Worm (Caenorhabditis elegans) whole organism, young adult: ENCODE measurements around the gene srt-29.

Experiments used
- B0336.3 ChIP-seq: fragments of 200-800 bp; sonication (Bioruptor generic); IDR thresholded peaks from 2 replicates; pipeline ENCODE4 v1.3.6; 2022; ENCODE audit warnings: missing genetic modification characterization, missing compliant biosample characterization
- F22D6.2 ChIP-seq: sonication (generic microtip); optimal IDR thresholded peaks from 2 replicates; lab custom pipeline; 2016; ENCODE audit warnings: mild to moderate bottlenecking, missing genetic modification characterization, missing compliant biosample characterization
- F37B4.10 ChIP-seq: fragments of 200-800 bp; sonication (Bioruptor generic); IDR thresholded peaks from 2 replicates; pipeline ENCODE4 v1.3.6; 2022; ENCODE audit warnings: missing genetic modification characterization, missing compliant biosample characterization
- F39B2.1 ChIP-seq: fragments of 200-800 bp; sonication (Bioruptor generic); IDR thresholded peaks from 2 replicates; pipeline ENCODE4 v1.3.6; 2022; ENCODE audit warnings: missing genetic modification reagents, missing genetic modification characterization, missing compliant biosample characterization
- F52B5.7 ChIP-seq: sonication (generic microtip); optimal IDR thresholded peaks from 2 replicates; lab custom pipeline; 2016; ENCODE audit warnings: mild to moderate bottlenecking, missing genetic modification characterization, missing compliant biosample characterization
- K12H6.12 ChIP-seq: fragments of 200-800 bp; sonication (Bioruptor generic); optimal IDR thresholded peaks from 2 replicates; lab custom pipeline; 2018; ENCODE audit warnings: mild to moderate bottlenecking, missing genetic modification characterization, missing compliant biosample characterization
- Y53G8AR.9 ChIP-seq: fragments of 200-800 bp; sonication (Bioruptor generic); conservative IDR thresholded peaks from 2 replicates; pipeline ENCODE4 v1.3.6; 2022; ENCODE audit warnings: missing genetic modification reagents, missing genetic modification characterization, missing compliant biosample characterization
- Y79H2A.3 ChIP-seq: fragments of 200-800 bp; sonication (Bioruptor generic); conservative IDR thresholded peaks from 2 replicates; pipeline ENCODE4 v1.3.6; 2022; ENCODE audit warnings: missing genetic modification reagents, missing genetic modification characterization, missing compliant biosample characterization
- ccch-3 ChIP-seq: fragments of 200-800 bp; sonication (Bioruptor generic); optimal IDR thresholded peaks from 2 replicates; lab custom pipeline; 2018; ENCODE audit warnings: mild to moderate bottlenecking, missing genetic modification characterization, missing compliant biosample characterization
- ceh-100 ChIP-seq: fragments of 200-800 bp; sonication (Bioruptor generic); IDR thresholded peaks from 2 replicates; pipeline ENCODE4 v1.3.6; 2022; ENCODE audit warnings: missing genetic modification reagents, missing genetic modification characterization, missing compliant biosample characterization
- ceh-58 ChIP-seq: fragments of 200-800 bp; sonication (Bioruptor generic); IDR thresholded peaks from 2 replicates; pipeline ENCODE4 v1.3.6; 2022; ENCODE audit warnings: missing genetic modification characterization, missing compliant biosample characterization
- ceh-79 ChIP-seq: sonication (generic microtip); optimal IDR thresholded peaks from 2 replicates; lab custom pipeline; 2017; ENCODE audit warnings: mild to moderate bottlenecking, missing genetic modification characterization, missing compliant biosample characterization
- ceh-91 ChIP-seq: fragments of 200-800 bp; sonication (Bioruptor generic); IDR thresholded peaks from 2 replicates; pipeline ENCODE4 v1.3.6; 2022; ENCODE audit warnings: missing genetic modification reagents, missing genetic modification characterization, missing compliant biosample characterization
- dox-1 ChIP-seq: fragments of 200-800 bp; sonication (Bioruptor generic); IDR thresholded peaks from 2 replicates; pipeline ENCODE4 v1.3.6; 2022; ENCODE audit warnings: missing genetic modification reagents, missing genetic modification characterization, missing compliant biosample characterization
- egl-18 ChIP-seq: fragments of 200-800 bp; sonication (Bioruptor generic); IDR thresholded peaks from 2 replicates; pipeline ENCODE4 v1.3.6; 2022; ENCODE audit warnings: missing genetic modification reagents, missing genetic modification characterization, missing compliant biosample characterization
- ekl-4 ChIP-seq: fragments of 200-800 bp; sonication (Bioruptor generic); IDR thresholded peaks from 2 replicates; pipeline ENCODE4 v1.3.6; 2022; ENCODE audit warnings: missing genetic modification reagents, missing genetic modification characterization, missing compliant biosample characterization
- ets-4 ChIP-seq: fragments of 200-800 bp; sonication (Bioruptor generic); optimal IDR thresholded peaks from 2 replicates; lab custom pipeline; 2018; ENCODE audit warnings: mild to moderate bottlenecking, missing genetic modification characterization, missing compliant biosample characterization
- hsf-1 ChIP-seq: fragments of 200-800 bp; sonication (Bioruptor generic); IDR thresholded peaks from 2 replicates; pipeline ENCODE4 v1.3.6; 2022; ENCODE audit warnings: missing genetic modification reagents, missing genetic modification characterization, missing compliant biosample characterization
- let-607 ChIP-seq, 2 experiments: fragments of 200-800 bp in 1 of 2; sonication (Bioruptor generic) in 1 of 2; sonication (generic microtip) in 1 of 2; optimal IDR thresholded peaks; 2 replicates each; lab custom pipeline; 2016 to 2018; ENCODE audit warnings: mild to moderate bottlenecking in 2 of 2, missing compliant biosample characterization in 2 of 2, missing genetic modification characterization in 2 of 2, moderate library complexity in 2 of 2, missing genotype in 1 of 2
- lin-26 ChIP-seq: fragments of 200-800 bp; sonication (Bioruptor generic); IDR thresholded peaks from 2 replicates; pipeline ENCODE4 v1.3.6; 2022; ENCODE audit warnings: missing genetic modification reagents, missing genetic modification characterization, missing compliant biosample characterization
- lin-40 ChIP-seq: sonication (generic microtip); optimal IDR thresholded peaks from 2 replicates; lab custom pipeline; 2016; ENCODE audit warnings: missing genetic modification characterization, mild to moderate bottlenecking, missing compliant biosample characterization, missing genotype, missing genetic modification reagents
- lin-54 ChIP-seq: fragments of 200-800 bp; sonication (Bioruptor generic); optimal IDR thresholded peaks from 2 replicates; lab custom pipeline; 2018; ENCODE audit warnings: mild to moderate bottlenecking, missing genetic modification characterization, missing compliant biosample characterization
- lir-1 ChIP-seq: fragments of 200-800 bp; sonication (Bioruptor generic); conservative IDR thresholded peaks from 2 replicates; pipeline ENCODE4 v1.3.6; 2022; ENCODE audit warnings: missing genetic modification reagents, missing genetic modification characterization, missing compliant biosample characterization
- lsl-1 ChIP-seq: fragments of 200-800 bp; sonication (Bioruptor generic); optimal IDR thresholded peaks from 2 replicates; lab custom pipeline; 2018; ENCODE audit warnings: mild to moderate bottlenecking, missing genetic modification characterization, moderate library complexity, missing compliant biosample characterization
- madf-10 ChIP-seq: sonication (generic microtip); optimal IDR thresholded peaks from 2 replicates; lab custom pipeline; 2016; ENCODE audit warnings: mild to moderate bottlenecking, missing genetic modification characterization, missing compliant biosample characterization
- madf-3 ChIP-seq: fragments of 200-800 bp; sonication (Bioruptor generic); IDR thresholded peaks from 2 replicates; pipeline ENCODE4 v1.3.6; 2022; ENCODE audit warnings: missing genetic modification reagents, missing genetic modification characterization, missing compliant biosample characterization
- madf-8 ChIP-seq: fragments of 200-800 bp; sonication (Bioruptor generic); conservative IDR thresholded peaks from 2 replicates; pipeline ENCODE4 v1.3.6; 2022; ENCODE audit warnings: missing genetic modification reagents, missing genetic modification characterization, missing compliant biosample characterization
- mes-4 ChIP-seq: sonication (generic microtip); optimal IDR thresholded peaks from 2 replicates; lab custom pipeline; 2016; ENCODE audit warnings: missing genotype, missing genetic modification characterization, missing compliant biosample characterization
- nfya-1 ChIP-seq: sonication (generic microtip); optimal IDR thresholded peaks from 2 replicates; lab custom pipeline; 2017; ENCODE audit warnings: antibody characterized with exemption, missing compliant biosample characterization, missing genetic modification characterization, borderline replicate concordance; ENCODE audit not compliant: insufficient read depth
- nfya-2 ChIP-seq: fragments of 200-800 bp; sonication (Bioruptor generic); IDR thresholded peaks from 2 replicates; pipeline ENCODE4 v1.3.6; 2022; ENCODE audit warnings: missing genetic modification reagents, missing genetic modification characterization, missing compliant biosample characterization
- nhr-27 ChIP-seq: fragments of 200-800 bp; sonication (Bioruptor generic); optimal IDR thresholded peaks from 2 replicates; lab custom pipeline; 2018; ENCODE audit warnings: mild to moderate bottlenecking, missing genetic modification characterization, moderate library complexity, missing compliant biosample characterization
- pha-4 ChIP-seq: fragments of 150-350 bp; sonication (generic microtip); optimal IDR thresholded peaks from 2 replicates; lab custom pipeline; 2014; ENCODE audit warnings: missing biosample characterization, missing genetic modification reagents, missing genetic modification characterization
- rec-8 ChIP-seq, 2 experiments: sonication (generic microtip); optimal IDR thresholded peaks; 2 replicates each; lab custom pipeline; 2016; ENCODE audit warnings: mild to moderate bottlenecking in 2 of 2, missing genetic modification characterization in 2 of 2, missing genetic modification reagents in 2 of 2, missing genotype in 2 of 2, missing biosample characterization in 1 of 2, missing compliant biosample characterization in 1 of 2, moderate library complexity in 1 of 2
- snpc-1.3 ChIP-seq: sonication (generic microtip); optimal IDR thresholded peaks from 2 replicates; lab custom pipeline; 2017; ENCODE audit warnings: missing genetic modification characterization, mild to moderate bottlenecking, missing compliant biosample characterization, antibody characterized with exemption, moderate library complexity, missing genotype, missing genetic modification reagents; ENCODE audit not compliant: insufficient read depth
- tbx-9 ChIP-seq: sonication (generic microtip); optimal IDR thresholded peaks from 2 replicates; lab custom pipeline; 2016; ENCODE audit warnings: borderline replicate concordance, missing genetic modification characterization, inconsistent platforms, missing compliant biosample characterization
- tlf-1 ChIP-seq: fragments of 200-800 bp; sonication (Bioruptor generic); optimal IDR thresholded peaks from 2 replicates; lab custom pipeline; 2018; ENCODE audit warnings: mild to moderate bottlenecking, missing genetic modification characterization, missing compliant biosample characterization
- unc-130 ChIP-seq: sonication (generic microtip); optimal IDR thresholded peaks from 2 replicates; lab custom pipeline; 2016; ENCODE audit warnings: missing genetic modification reagents, missing genetic modification characterization, missing compliant biosample characterization
- unc-62 ChIP-seq: fragments of 150-350 bp; optimal IDR thresholded peaks from 2 replicates; lab custom pipeline; 2014; ENCODE audit warnings: missing biosample characterization, missing genetic modification reagents, missing genetic modification characterization
- ztf-18 ChIP-seq: sonication (generic microtip); optimal IDR thresholded peaks from 2 replicates; lab custom pipeline; 2016; ENCODE audit warnings: missing genotype, mild to moderate bottlenecking, missing genetic modification characterization, missing compliant biosample characterization
- ztf-25 ChIP-seq: fragments of 200-800 bp; sonication (Bioruptor generic); IDR thresholded peaks from 2 replicates; pipeline ENCODE4 v1.3.6; 2022; ENCODE audit warnings: missing genetic modification reagents, missing genetic modification characterization, missing compliant biosample characterization
- ztf-28 ChIP-seq: fragments of 200-800 bp; sonication (Bioruptor generic); IDR thresholded peaks from 2 replicates; pipeline ENCODE4 v1.3.6; 2022; ENCODE audit warnings: missing genetic modification reagents, missing genetic modification characterization, missing compliant biosample characterization

Gene srt-29

ce11 chrV:2727101-2727500 lies 8.2 kb upstream of the srt-29 start, which contains the start of gene str-13:
Gene str-13, minus strand, starts transcription at chrV:2727201.
- no peak for TF ChIP-seq ceh-58 (GFP tag; lab: Robert Waterston, UW)
- no peak for TF ChIP-seq madf-10
- no peak for TF ChIP-seq snpc-1.3 (tag; lab: Kevin White, UChicago)
- no peak for TF ChIP-seq nfya-2 (GFP tag; lab: Robert Waterston, UW)
- no peak for TF ChIP-seq ets-4
- no peak for TF ChIP-seq unc-130 (GFP tag; lab: Kevin White, UChicago)
- no peak for TF ChIP-seq F22D6.2 (tag; lab: Kevin White, UChicago)
- TF ChIP-seq unc-62 (GFP tag; lab: Kevin White, UChicago): no peak
- TF ChIP-seq let-607 (tag; optimal IDR thresholded peaks at IDR 0.05; lab: Kevin White, UChicago): no peak
- TF ChIP-seq Y79H2A.3 (GFP tag; lab: Robert Waterston, UW): no peak
- TF ChIP-seq F52B5.7 (tag; lab: Kevin White, UChicago): no peak
- TF ChIP-seq ceh-91 (GFP tag; lab: Robert Waterston, UW): no peak

DNA sequence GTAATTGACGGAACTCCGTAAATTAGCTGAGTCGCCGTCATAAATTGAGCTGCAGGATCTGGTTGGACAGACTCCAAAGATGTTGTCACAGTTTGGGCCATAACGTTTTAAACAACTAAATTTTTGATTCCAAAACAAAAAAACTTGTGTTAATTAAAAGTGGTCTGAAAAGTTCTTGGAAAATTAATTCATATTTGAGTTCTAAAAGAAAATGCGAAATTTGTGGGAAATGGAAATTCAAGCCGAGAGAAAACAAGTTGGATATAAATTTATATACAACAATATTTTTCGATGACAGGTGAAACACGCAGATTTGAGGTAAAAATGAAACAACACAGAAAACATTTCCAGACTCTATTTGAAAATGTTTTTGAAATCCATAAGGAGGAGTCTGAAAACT lies 6.3 kb upstream of the srt-29 start, which contains the start of gene srg-59:
Gene srg-59 (minus strand): TSS at position 101 of the 400 bp plus-strand sequence.
- TF ChIP-seq dox-1 (GFP tag; lab: Robert Waterston, UW): no peak
- no peak for TF ChIP-seq ztf-25 (GFP tag; lab: Robert Waterston, UW)
- TF ChIP-seq ekl-4 (GFP tag; lab: Robert Waterston, UW): no peak
- TF ChIP-seq, all 124 proteins: peak for 0

ce11 chrV:2722555-2722954 lies 3.6 kb upstream of the srt-29 start, which contains the start of gene srg-60:
Gene srg-60, minus strand, starts transcription at chrV:2722655.
- TF ChIP-seq lir-1 (GFP tag; lab: Robert Waterston, UW): no peak
- no peak for TF ChIP-seq ztf-25 (GFP tag; lab: Robert Waterston, UW)
- TF ChIP-seq ztf-18 (tag; lab: Kevin White, UChicago): no peak
- TF ChIP-seq lsl-1 (GFP tag; lab: Kevin White, UChicago): no peak
- no peak for TF ChIP-seq ceh-79 (tag; lab: Kevin White, UChicago)
- TF ChIP-seq madf-3 (GFP tag; lab: Robert Waterston, UW): no peak
- TF ChIP-seq mes-4 (tag; lab: Kevin White, UChicago): no peak
- no peak for TF ChIP-seq ccch-3 (GFP tag; lab: Kevin White, UChicago)
- no peak for TF ChIP-seq lin-54 (GFP tag; lab: Kevin White, UChicago)
- TF ChIP-seq ztf-28 (GFP tag; lab: Robert Waterston, UW): no peak
- no peak for TF ChIP-seq F39B2.1
- no peak for TF ChIP-seq nfya-1 (tag; lab: Kevin White, UChicago)
- TF ChIP-seq hsf-1 (GFP tag; lab: Robert Waterston, UW): no peak
- TF ChIP-seq Y53G8AR.9 (GFP tag; lab: Robert Waterston, UW): no peak
- TF ChIP-seq madf-10: no peak
- no peak for TF ChIP-seq B0336.3 (GFP tag; lab: Robert Waterston, UW)
- no peak for TF ChIP-seq madf-8
- TF ChIP-seq nhr-27 (tag; lab: Kevin White, UChicago): no peak
- TF ChIP-seq F37B4.10 (GFP tag; lab: Robert Waterston, UW): no peak
- no peak for TF ChIP-seq Y79H2A.3 (GFP tag; lab: Robert Waterston, UW)

DNA sequence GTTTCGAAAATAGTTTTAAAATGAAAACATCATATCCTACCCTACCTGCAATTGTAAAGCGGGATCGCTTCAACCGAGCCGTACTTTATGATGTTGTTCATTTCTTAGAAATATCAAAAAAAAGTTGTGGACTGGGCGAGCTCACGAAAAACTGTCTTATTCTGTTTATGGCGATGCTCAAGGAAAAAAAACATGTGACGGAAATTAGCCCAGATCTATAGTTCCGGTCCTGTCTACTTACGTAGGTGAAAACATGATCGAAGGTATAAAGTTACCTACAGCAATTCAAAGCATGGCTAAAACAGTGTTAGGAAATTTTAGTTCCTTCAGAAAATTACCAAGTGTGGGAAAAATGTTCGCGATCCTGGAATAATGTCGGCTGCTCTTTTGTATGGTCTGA lies 1.8 kb upstream of the srt-29 start, which contains the start of gene srt-27:
Gene srt-27 (minus strand): TSS at position 101 of the 400 bp plus-strand sequence.
- TF ChIP-seq egl-18: no peak
- TF ChIP-seq Y53G8AR.9 (GFP tag; lab: Robert Waterston, UW): no peak
- TF ChIP-seq hsf-1 (GFP tag; lab: Robert Waterston, UW): no peak
- TF ChIP-seq nfya-2 (GFP tag; lab: Robert Waterston, UW): no peak
- TF ChIP-seq ceh-100: no peak
- TF ChIP-seq tbx-9 (tag; lab: Kevin White, UChicago): no peak
- TF ChIP-seq rec-8 (tag; optimal IDR thresholded peaks at IDR 0.05; lab: Kevin White, UChicago): no peak
- TF ChIP-seq ceh-79 (tag; lab: Kevin White, UChicago): no peak
- no peak for TF ChIP-seq lsl-1 (GFP tag; lab: Kevin White, UChicago)
- TF ChIP-seq ztf-18 (tag; lab: Kevin White, UChicago): no peak
- no peak for TF ChIP-seq F39B2.1
- no peak for TF ChIP-seq tlf-1 (GFP tag; lab: Kevin White, UChicago)
- TF ChIP-seq ekl-4 (GFP tag; lab: Robert Waterston, UW): no peak
- no peak for TF ChIP-seq lin-40 (tag; lab: Kevin White, UChicago)
- TF ChIP-seq pha-4 (tag; lab: Kevin White, UChicago): no peak
- TF ChIP-seq lin-26: no peak
- no peak for TF ChIP-seq K12H6.12
